Worm (Caenorhabditis elegans) whole organism, early embryonic: ENCODE results near the gene F46B6.9.

ENCODE experiments used
- B0310.2 ChIP-seq: sonication (generic microtip); optimal IDR thresholded peaks from 2 replicates; lab custom pipeline; 2016; ENCODE audit warnings: mild to moderate bottlenecking, missing genetic modification characterization, missing compliant biosample characterization
- F13C5.2 ChIP-seq: sonication (generic microtip); optimal IDR thresholded peaks from 2 replicates; lab custom pipeline; 2017; ENCODE audit warnings: mild to moderate bottlenecking, missing genetic modification characterization, inconsistent platforms, missing compliant biosample characterization
- aly-1 ChIP-seq: sonication (generic microtip); optimal IDR thresholded peaks from 2 replicates; lab custom pipeline; 2016; ENCODE audit warnings: missing genetic modification characterization, missing compliant biosample characterization
- ama-1 ChIP-seq: fragments of 150-350 bp; optimal IDR thresholded peaks from 2 replicates; lab custom pipeline; 2014
- ceh-13 ChIP-seq: fragments of 200-800 bp; sonication (Bioruptor generic); optimal IDR thresholded peaks from 2 replicates; lab custom pipeline; 2018; ENCODE audit warnings: mild to moderate bottlenecking, missing genetic modification characterization, missing compliant biosample characterization
- ceh-36 ChIP-seq: sonication (generic microtip); optimal IDR thresholded peaks from 2 replicates; lab custom pipeline; 2016; ENCODE audit warnings: missing genetic modification characterization, inconsistent platforms, missing compliant biosample characterization
- ets-7 ChIP-seq: sonication (generic microtip); optimal IDR thresholded peaks from 2 replicates; lab custom pipeline; 2016; ENCODE audit warnings: missing genotype, missing genetic modification characterization, missing compliant biosample characterization
- flt-1 ChIP-seq: fragments of 200-800 bp; sonication (Bioruptor generic); IDR thresholded peaks from 2 replicates; pipeline ENCODE4 v1.3.6; 2022; ENCODE audit warnings: missing genetic modification characterization, missing compliant biosample characterization
- hmbx-1 ChIP-seq: sonication (generic microtip); optimal IDR thresholded peaks from 2 replicates; lab custom pipeline; 2016; ENCODE audit warnings: mild to moderate bottlenecking, missing genetic modification characterization, missing compliant biosample characterization
- hmg-4 ChIP-seq: fragments of 200-800 bp; sonication (Bioruptor generic); optimal IDR thresholded peaks from 2 replicates; lab custom pipeline; 2018; ENCODE audit warnings: mild to moderate bottlenecking, missing genetic modification characterization, missing compliant biosample characterization
- hnd-1 ChIP-seq: sonication (generic microtip); optimal IDR thresholded peaks from 2 replicates; lab custom pipeline; 2016; ENCODE audit warnings: missing genetic modification characterization, missing compliant biosample characterization
- pes-1 ChIP-seq: fragments of 200-800 bp; sonication (Bioruptor generic); IDR thresholded peaks from 2 replicates; pipeline ENCODE4 v1.3.6; 2022; ENCODE audit warnings: missing genetic modification reagents, missing genetic modification characterization, missing compliant biosample characterization
- scrt-1 ChIP-seq: fragments of 200-800 bp; sonication (Bioruptor generic); IDR thresholded peaks from 2 replicates; pipeline ENCODE4 v1.3.6; 2022; ENCODE audit warnings: missing genetic modification characterization, missing compliant biosample characterization
- sea-1 ChIP-seq: fragments of 200-800 bp; sonication (Bioruptor generic); conservative IDR thresholded peaks from 2 replicates; pipeline ENCODE4 v1.3.6; 2022; ENCODE audit warnings: missing genetic modification characterization, missing compliant biosample characterization
- tbx-11 ChIP-seq: fragments of 200-800 bp; sonication (Bioruptor generic); IDR thresholded peaks from 2 replicates; pipeline ENCODE4 v1.3.6; 2022; ENCODE audit warnings: missing genetic modification characterization, missing compliant biosample characterization
- tbx-37 ChIP-seq: fragments of 200-800 bp; sonication (Bioruptor generic); conservative IDR thresholded peaks from 2 replicates; pipeline ENCODE4 v1.3.6; 2022; ENCODE audit warnings: missing genetic modification reagents, missing genetic modification characterization, missing compliant biosample characterization
- tra-4 ChIP-seq: sonication (generic microtip); optimal IDR thresholded peaks from 2 replicates; lab custom pipeline; 2017; ENCODE audit warnings: missing genetic modification characterization, missing compliant biosample characterization

Gene F46B6.9

ce11 chrV:9771970-9772369 is 24.7 kb upstream of the F46B6.9 start, which contains the start of gene F46B6.2:
Gene F46B6.2, plus strand, starts transcription at chrV:9772285.
- TF ChIP-seq F13C5.2 (tag; lab: Kevin White, UChicago), result no peak
- no peak for TF ChIP-seq scrt-1 (GFP tag; lab: Robert Waterston, UW)
- TF ChIP-seq tbx-11 (GFP tag; lab: Robert Waterston, UW), result no peak
- no peak for TF ChIP-seq aly-1 (tag; lab: Kevin White, UChicago)
- TF ChIP-seq tra-4 (tag; lab: Kevin White, UChicago), result no peak

DNA sequence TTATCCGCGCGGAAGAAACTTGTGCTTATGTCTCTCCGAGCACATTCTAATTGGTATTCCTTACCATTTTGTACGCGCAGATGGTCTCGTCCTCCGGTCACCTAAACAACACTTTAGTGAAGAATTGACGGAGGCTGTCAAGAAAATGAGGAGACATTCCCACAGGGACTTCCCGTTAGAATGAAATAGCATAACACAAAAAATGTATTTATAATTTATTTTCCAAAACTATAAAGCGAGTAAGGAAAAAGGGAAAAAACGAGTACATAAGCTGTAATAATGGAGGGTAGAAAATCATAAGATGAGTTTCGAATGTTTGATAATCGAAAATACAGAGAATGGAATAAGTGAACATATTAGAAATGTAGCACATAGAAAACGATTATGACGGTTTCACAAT is 20.9 kb upstream of the F46B6.9 start, which contains the start of gene F46B6.12:
Gene F46B6.12 (minus strand): TSS at position 101 of the 400 bp plus-strand sequence.
- no peak for TF ChIP-seq sea-1 (GFP tag; lab: Robert Waterston, UW)
- TF ChIP-seq tra-4 (tag; lab: Kevin White, UChicago), result no peak
- TF ChIP-seq ceh-13, result no peak
- TF ChIP-seq F13C5.2 (tag; lab: Kevin White, UChicago), result no peak
- TF ChIP-seq aly-1 (tag; lab: Kevin White, UChicago), result no peak
- TF ChIP-seq pes-1 (GFP tag; lab: Robert Waterston, UW), result no peak

- TF ChIP-seq flt-1 (GFP tag; lab: Robert Waterston, UW) (no peak), ama-1 (no peak), hnd-1 (tag; lab: Kevin White, UChicago) (no peak), pes-1 (GFP tag; lab: Robert Waterston, UW) (no peak), hmg-4 (GFP tag; lab: Kevin White, UChicago) (no peak), B0310.2 (tag; lab: Kevin White, UChicago) (no peak), F13C5.2 (tag; lab: Kevin White, UChicago) (no peak), tra-4 (tag; lab: Kevin White, UChicago) (no peak), tbx-11 (GFP tag; lab: Robert Waterston, UW) (no peak), ceh-13 (no peak), tbx-37 (GFP tag; lab: Robert Waterston, UW) (no peak), ets-7 (no peak), scrt-1 (GFP tag; lab: Robert Waterston, UW) (no peak), ceh-36 (tag; lab: Kevin White, UChicago) (no peak), hmbx-1 (no peak), aly-1 (tag; lab: Kevin White, UChicago) (no peak), sea-1 (GFP tag; lab: Robert Waterston, UW) (no peak)
Measured at ce11 chrV:9777645-9778044, 19.0 kb upstream of the F46B6.9 start, which contains the start of gene smg-4. Gene smg-4, minus strand, starts transcription at chrV:9777745.

DNA sequence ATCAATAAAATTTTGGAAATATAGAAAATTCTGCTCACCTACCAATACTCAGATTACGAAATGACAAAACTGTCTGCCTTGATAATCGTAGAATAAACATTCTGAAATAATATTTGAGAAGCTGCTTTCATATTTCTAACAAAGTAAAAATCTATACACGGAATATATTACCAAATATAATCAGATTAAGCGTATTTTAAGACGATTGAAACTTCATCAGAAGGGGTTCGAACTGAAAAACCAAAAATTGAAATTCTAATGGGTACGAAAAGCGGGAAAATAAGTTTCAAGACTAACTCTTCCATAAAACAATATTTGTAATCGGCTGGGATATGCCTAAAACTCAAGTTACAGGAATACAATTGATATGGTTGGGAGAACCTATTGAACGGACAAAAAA is 17.2 kb upstream of the F46B6.9 start, which contains the start of gene F46B6.4:
Gene F46B6.4 (minus strand): TSS at position 101 of the 400 bp plus-strand sequence.
- TF ChIP-seq hmbx-1 (no peak), B0310.2 (tag; lab: Kevin White, UChicago) (no peak), scrt-1 (GFP tag; lab: Robert Waterston, UW) (no peak), sea-1 (GFP tag; lab: Robert Waterston, UW) (no peak), F13C5.2 (tag; lab: Kevin White, UChicago) (no peak), ama-1 (no peak), ceh-36 (tag; lab: Kevin White, UChicago) (no peak), aly-1 (tag; lab: Kevin White, UChicago) (no peak)

DNA sequence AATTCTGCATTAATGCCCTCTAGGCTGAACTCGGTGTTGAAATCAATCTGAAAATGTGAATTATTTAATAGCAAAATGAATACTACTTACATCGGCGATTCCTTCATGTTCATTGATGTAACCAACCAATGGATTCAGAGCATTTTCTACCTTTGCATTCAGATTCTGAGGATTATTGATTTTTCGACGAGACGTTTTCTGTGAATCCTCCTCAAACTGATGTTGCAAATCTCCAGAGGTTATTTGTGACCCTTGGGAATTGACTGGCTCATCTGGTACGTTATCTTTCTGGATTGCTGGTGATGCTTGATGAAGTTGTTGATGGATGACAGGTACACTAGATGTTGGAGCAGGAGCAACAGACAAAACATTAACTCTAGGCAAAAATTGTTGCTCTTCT is 14.6 kb upstream of the F46B6.9 start:
- no peak for TF ChIP-seq B0310.2 (tag; lab: Kevin White, UChicago)
- no peak for TF ChIP-seq ama-1

DNA sequence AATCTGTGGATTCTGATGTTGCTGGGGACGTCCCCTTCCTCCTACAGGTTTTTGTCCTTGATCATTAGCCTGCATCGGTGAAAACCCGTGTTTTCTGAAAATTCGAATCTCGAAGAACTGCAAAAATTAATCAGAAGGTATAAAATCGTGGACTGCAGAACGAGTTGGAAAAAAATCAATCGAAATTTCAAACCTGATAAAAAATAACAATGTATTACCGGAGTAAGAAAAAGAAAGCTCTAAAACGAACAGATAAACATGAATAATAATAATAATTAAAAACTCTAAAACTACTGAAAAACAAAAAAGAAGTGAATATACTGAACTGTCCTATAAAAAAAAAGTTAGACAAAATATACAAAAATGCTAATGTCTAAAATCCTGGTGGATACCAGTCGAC is 13.7 kb upstream of the F46B6.9 start, which contains the start of gene F46B6.5:
Gene F46B6.5 (minus strand): TSS at position 101 of the 400 bp plus-strand sequence.
- no peak for TF ChIP-seq ets-7

ce11 chrV:9784215-9784614 is 12.4 kb upstream of the F46B6.9 start:
- TF ChIP-seq hnd-1 (tag; lab: Kevin White, UChicago) (no peak), ama-1 (no peak), B0310.2 (tag; lab: Kevin White, UChicago) (no peak), flt-1 (GFP tag; lab: Robert Waterston, UW) (no peak), sea-1 (GFP tag; lab: Robert Waterston, UW) (no peak), F13C5.2 (tag; lab: Kevin White, UChicago) (no peak), ceh-36 (tag; lab: Kevin White, UChicago) (no peak)

- TF ChIP-seq ama-1 (peak; percentile 44), F13C5.2 (tag; lab: Kevin White, UChicago) (no peak), ceh-36 (tag; lab: Kevin White, UChicago) (no peak)
Measured at ce11 chrV:9786721-9787131, 9.9 kb upstream of the F46B6.9 start, which contains the start of gene F46B6.6. Gene F46B6.6, minus strand, starts transcription at chrV:9786868.

ce11 chrV:9789657-9790261 is 6.9 kb upstream of the F46B6.9 start, which contains the start of gene ztf-7:
Gene ztf-7, minus strand, starts transcription at chrV:9789707.
- TF ChIP-seq tra-4 (tag; lab: Kevin White, UChicago) (no peak), F13C5.2 (tag; lab: Kevin White, UChicago) (peak; percentile 46), sea-1 (GFP tag; lab: Robert Waterston, UW) (no peak), scrt-1 (GFP tag; lab: Robert Waterston, UW) (no peak)
